Fruit fly (Drosophila melanogaster) whole organism, wandering third instar larva: ENCODE measurements around the gene schuy.

Experiments used
- CG9705 ChIP-seq: fragments of 200-800 bp; sonication (Bioruptor generic); optimal IDR thresholded peaks from 2 replicates; lab custom pipeline; 2018; ENCODE audit warnings: missing biosample characterization, mild to moderate bottlenecking, missing genetic modification characterization
- CrebA ChIP-seq: fragments of 200-800 bp; sonication (Bioruptor generic); optimal IDR thresholded peaks from 2 replicates; lab custom pipeline; 2016; ENCODE audit warnings: missing biosample characterization, mild to moderate bottlenecking, missing genetic modification characterization, borderline replicate concordance
- fru ChIP-seq: fragments of 200-800 bp; sonication (Bioruptor generic); optimal IDR thresholded peaks from 3 replicates; lab custom pipeline; 2016; ENCODE audit warnings: missing biosample characterization, mild to moderate bottlenecking, missing genetic modification characterization
- h ChIP-seq: fragments of 200-800 bp; sonication (Bioruptor generic); optimal IDR thresholded peaks from 3 replicates; lab custom pipeline; 2016; ENCODE audit warnings: missing biosample characterization, mild to moderate bottlenecking, missing genetic modification characterization
- psq ChIP-seq: fragments of 200-800 bp; sonication (Bioruptor generic); optimal IDR thresholded peaks from 3 replicates; lab custom pipeline; 2017; ENCODE audit warnings: missing biosample characterization, mild to moderate bottlenecking, missing genetic modification characterization, moderate library complexity
- tai ChIP-seq: sonication (Bioruptor generic); optimal IDR thresholded peaks from 2 replicates; lab custom pipeline; 2016; ENCODE audit warnings: missing biosample characterization, missing genetic modification characterization

- TF ChIP-seq CrebA (GFP tag; lab: Kevin White, UChicago) (no peak), psq (GFP tag; lab: Kevin White, UChicago) (no peak), tai (GFP tag; lab: Kevin White, UChicago) (no peak), fru (GFP tag; lab: Kevin White, UChicago) (no peak), CG9705 (GFP tag; lab: Kevin White, UChicago) (no peak), h (GFP tag; lab: Kevin White, UChicago) (no peak)
Observed at dm6 chr3L:19994015-19994414, 8.1 kb downstream of the schuy start.
